Worm (Caenorhabditis elegans) whole organism, L4 larva: ENCODE data around the gene ndub-11.

Source experiments
- F37D6.2 ChIP-seq: sonication (generic microtip); optimal IDR thresholded peaks from 2 replicates; lab custom pipeline; 2016; ENCODE audit warnings: mild to moderate bottlenecking, missing genetic modification characterization, missing compliant biosample characterization
- F44E2.7 ChIP-seq: fragments of 200-800 bp; sonication (Bioruptor generic); IDR thresholded peaks from 2 replicates; pipeline ENCODE4 v2.1.2; 2022; ENCODE audit warnings: missing genetic modification characterization, missing compliant biosample characterization
- R02D3.7 ChIP-seq: fragments of 150-350 bp; sonication (generic microtip); optimal IDR thresholded peaks from 3 replicates; lab custom pipeline; 2014; ENCODE audit warnings: missing biosample characterization, missing genetic modification characterization
- Y48G9A.11 ChIP-seq: fragments of 200-800 bp; sonication (Bioruptor generic); IDR thresholded peaks from 2 replicates; pipeline ENCODE4 v1.3.6; 2022; ENCODE audit warnings: missing genetic modification reagents, missing genetic modification characterization, missing compliant biosample characterization
- Y75B8A.6 ChIP-seq: fragments of 200-800 bp; sonication (Bioruptor generic); IDR thresholded peaks from 2 replicates; pipeline ENCODE4 v1.3.6; 2022; ENCODE audit warnings: missing genetic modification reagents, missing genetic modification characterization, missing compliant biosample characterization
- aha-1 ChIP-seq: fragments of 150-350 bp; peaks from one replicate; lab custom pipeline; 2014; ENCODE audit warnings: missing biosample characterization, missing genetic modification characterization
- ama-1 ChIP-seq: fragments of 150-350 bp; optimal IDR thresholded peaks from 2 replicates; lab custom pipeline; 2014; ENCODE audit warnings: inconsistent platforms, mixed read lengths
- attf-4 ChIP-seq: sonication (generic microtip); optimal IDR thresholded peaks from 3 replicates; lab custom pipeline; 2017; ENCODE audit warnings: missing biosample characterization, missing genetic modification characterization
- ceh-28 ChIP-seq: fragments of 150-350 bp; optimal IDR thresholded peaks from 2 replicates; lab custom pipeline; 2014; ENCODE audit warnings: missing biosample characterization, missing genetic modification reagents, missing genetic modification characterization
- ceh-62 ChIP-seq: sonication (generic microtip); optimal IDR thresholded peaks from 2 replicates; lab custom pipeline; 2017; ENCODE audit warnings: missing biosample characterization, missing genetic modification characterization
- ceh-82 ChIP-seq: sonication (generic microtip); optimal IDR thresholded peaks from 2 replicates; lab custom pipeline; 2017; ENCODE audit warnings: missing biosample characterization, missing genetic modification characterization
- ctbp-1 ChIP-seq: fragments of 200-800 bp; sonication (Bioruptor generic); IDR thresholded peaks from 2 replicates; pipeline ENCODE4 v1.3.6; 2022; ENCODE audit warnings: missing genetic modification reagents, missing genetic modification characterization, missing compliant biosample characterization
- daf-16 ChIP-seq, 3 experiments: sonication (generic microtip); optimal IDR thresholded peaks; 2 replicates each; lab custom pipeline; 2016 to 2017; ENCODE audit warnings: missing genetic modification characterization in 3 of 3, missing genetic modification reagents in 3 of 3, mild to moderate bottlenecking in 2 of 3, missing compliant biosample characterization in 2 of 3, missing biosample characterization in 1 of 3, moderate library complexity in 1 of 3
- dmd-9 ChIP-seq: fragments of 200-800 bp; sonication (Bioruptor generic); IDR thresholded peaks from 2 replicates; pipeline ENCODE4 v1.3.6; 2022; ENCODE audit warnings: missing genetic modification reagents, missing genetic modification characterization, missing compliant biosample characterization
- duxl-1 ChIP-seq: sonication (generic microtip); optimal IDR thresholded peaks from 2 replicates; lab custom pipeline; 2016; ENCODE audit warnings: mild to moderate bottlenecking, missing genetic modification characterization, moderate library complexity, missing compliant biosample characterization; ENCODE audit not compliant: poor library complexity
- egl-27 ChIP-seq: sonication (generic microtip); optimal IDR thresholded peaks from 3 replicates; lab custom pipeline; 2017; ENCODE audit warnings: missing biosample characterization, missing genetic modification reagents, missing genetic modification characterization
- hif-1 ChIP-seq, 2 experiments: sonication (generic microtip); optimal IDR thresholded peaks; 2 replicates each; lab custom pipeline; 2016 to 2017; ENCODE audit warnings: missing compliant biosample characterization in 2 of 2, missing genetic modification characterization in 2 of 2, missing genetic modification reagents in 2 of 2, missing genotype in 2 of 2, mild to moderate bottlenecking in 1 of 2
- hlh-30 ChIP-seq: sonication (generic microtip); optimal IDR thresholded peaks from 2 replicates; lab custom pipeline; 2017; ENCODE audit warnings: antibody characterized with exemption, mild to moderate bottlenecking, missing genetic modification characterization, missing compliant biosample characterization; ENCODE audit not compliant: insufficient read depth
- hmg-1.1 ChIP-seq: fragments of 200-800 bp; sonication (Bioruptor generic); IDR thresholded peaks from 2 replicates; pipeline ENCODE4 v1.3.6; 2022; ENCODE audit warnings: missing genetic modification reagents, missing genetic modification characterization, missing compliant biosample characterization
- jun-1 ChIP-seq: fragments of 150-350 bp; optimal IDR thresholded peaks from 2 replicates; lab custom pipeline; 2014; ENCODE audit warnings: missing biosample characterization, missing genetic modification reagents, missing genetic modification characterization
- lin-15B ChIP-seq: fragments of 150-350 bp; sonication (generic microtip); optimal IDR thresholded peaks from 3 replicates; lab custom pipeline; 2014; ENCODE audit warnings: missing biosample characterization, missing genetic modification characterization
- lsy-2 ChIP-seq, 2 experiments: fragments of 150-350 bp in 1 of 2; sonication (generic microtip) in 1 of 2; optimal IDR thresholded peaks; 2 replicates each; lab custom pipeline; 2014 to 2017; ENCODE audit warnings: missing biosample characterization in 2 of 2, missing genetic modification characterization in 2 of 2
- madf-9 ChIP-seq: fragments of 200-800 bp; sonication (Bioruptor generic); conservative IDR thresholded peaks from 2 replicates; pipeline ENCODE4 v1.3.6; 2022; ENCODE audit warnings: missing genetic modification reagents, missing genetic modification characterization, missing compliant biosample characterization
- mdt-29 ChIP-seq: fragments of 200-800 bp; sonication (Bioruptor generic); IDR thresholded peaks from 2 replicates; pipeline ENCODE4 v1.3.6; 2022; ENCODE audit warnings: missing genetic modification reagents, missing genetic modification characterization, missing compliant biosample characterization
- mes-2 ChIP-seq: sonication (generic microtip); optimal IDR thresholded peaks from 2 replicates; lab custom pipeline; 2016; ENCODE audit warnings: missing genotype, mild to moderate bottlenecking, missing genetic modification characterization, missing compliant biosample characterization; ENCODE audit not compliant: poor library complexity, severe bottlenecking
- mxl-2 ChIP-seq: fragments of 200-800 bp; sonication (Bioruptor generic); conservative IDR thresholded peaks from 2 replicates; pipeline ENCODE4 v1.3.6; 2022; ENCODE audit warnings: missing genetic modification reagents, missing genetic modification characterization, missing compliant biosample characterization
- nhr-41 ChIP-seq: fragments of 200-800 bp; sonication (Bioruptor generic); IDR thresholded peaks from 2 replicates; pipeline ENCODE4 v1.3.6; 2022; ENCODE audit warnings: missing genetic modification reagents, missing genetic modification characterization, missing compliant biosample characterization
- nhr-42 ChIP-seq: fragments of 200-800 bp; sonication (Bioruptor generic); IDR thresholded peaks from 2 replicates; pipeline ENCODE4 v1.3.6; 2022; ENCODE audit warnings: missing genetic modification characterization, missing compliant biosample characterization
- nhr-6 ChIP-seq: fragments of 150-350 bp; optimal IDR thresholded peaks from 2 replicates; lab custom pipeline; 2014; ENCODE audit warnings: missing biosample characterization, missing genetic modification characterization
- nhr-76 ChIP-seq: fragments of 150-350 bp; optimal IDR thresholded peaks from 2 replicates; lab custom pipeline; 2014; ENCODE audit warnings: missing biosample characterization, missing genetic modification characterization
- pha-4 ChIP-seq, 2 experiments: fragments of 150-350 bp in 1 of 2; fragments of 200-800 bp in 1 of 2; sonication (Bioruptor generic) in 1 of 2; IDR thresholded peaks in 1 of 2; optimal IDR thresholded peaks in 1 of 2; 2 replicates each; pipeline versions ENCODE4 v1.3.6 to Lab custom; 2014 to 2022; ENCODE audit warnings: missing genetic modification characterization in 2 of 2, missing genetic modification reagents in 2 of 2, missing biosample characterization in 1 of 2, missing compliant biosample characterization in 1 of 2
- php-3 ChIP-seq: fragments of 200-800 bp; sonication (Bioruptor generic); IDR thresholded peaks from 2 replicates; pipeline ENCODE4 v1.3.6; 2022; ENCODE audit warnings: missing genetic modification reagents, missing genetic modification characterization, missing compliant biosample characterization
- set-16 ChIP-seq: fragments of 200-800 bp; sonication (Bioruptor generic); IDR thresholded peaks from 2 replicates; pipeline ENCODE4 v1.3.6; 2022; ENCODE audit warnings: missing genetic modification reagents, missing genetic modification characterization, missing compliant biosample characterization
- skn-1 ChIP-seq: fragments of 150-350 bp; optimal IDR thresholded peaks from 2 replicates; lab custom pipeline; 2014; ENCODE audit warnings: missing biosample characterization, missing genetic modification characterization
- spr-1 ChIP-seq: sonication (generic microtip); optimal IDR thresholded peaks from 2 replicates; lab custom pipeline; 2016; ENCODE audit warnings: mild to moderate bottlenecking, missing genetic modification characterization, missing compliant biosample characterization
- tag-97 ChIP-seq: fragments of 200-800 bp; sonication (Bioruptor generic); IDR thresholded peaks from 2 replicates; pipeline ENCODE4 v1.3.6; 2022; ENCODE audit warnings: missing genetic modification characterization, missing compliant biosample characterization
- unc-62 ChIP-seq, 3 experiments: fragments of 150-350 bp in 1 of 3; sonication (generic microtip); optimal IDR thresholded peaks in 2 of 3; peaks in 1 of 3; 1 replicate in 1 of 3; 2 replicates in 2 of 3; lab custom pipeline; 2014 to 2017; ENCODE audit warnings: missing biosample characterization in 3 of 3, missing genetic modification characterization in 3 of 3, missing genetic modification reagents in 3 of 3, missing genotype in 1 of 3
- zfp-2 ChIP-seq: sonication (generic microtip); optimal IDR thresholded peaks from 2 replicates; lab custom pipeline; 2016; ENCODE audit warnings: mild to moderate bottlenecking, missing genetic modification characterization, missing compliant biosample characterization
- zfp-3 ChIP-seq: fragments of 200-800 bp; sonication (Bioruptor generic); conservative IDR thresholded peaks from 2 replicates; pipeline ENCODE4 v1.3.6; 2022; ENCODE audit warnings: missing genetic modification reagents, missing genetic modification characterization, missing compliant biosample characterization
- zip-11 ChIP-seq: fragments of 200-800 bp; sonication (Bioruptor generic); IDR thresholded peaks from 2 replicates; pipeline ENCODE4 v1.3.6; 2022; ENCODE audit warnings: missing genetic modification characterization, missing compliant biosample characterization
- zip-2 ChIP-seq: fragments of 150-350 bp; optimal IDR thresholded peaks from 2 replicates; lab custom pipeline; 2014; ENCODE audit warnings: missing biosample characterization, missing genetic modification characterization
- ztf-7 ChIP-seq: fragments of 150-350 bp; optimal IDR thresholded peaks from 2 replicates; lab custom pipeline; 2014; ENCODE audit warnings: missing biosample characterization, missing genetic modification characterization

Gene ndub-11

ce11 chrIV:8159087-8159486 is 29.1 kb upstream of the ndub-11 start, which contains the start of gene faah-1:
TSS of gene faah-1 (plus strand) at chrIV:8159387.
- TF ChIP-seq dmd-9 (no peak), ctbp-1 (GFP tag; lab: Robert Waterston, UW) (no peak), F37D6.2 (no peak), nhr-42 (GFP tag; lab: Robert Waterston, UW) (no peak), daf-16 (GFP tag; optimal IDR thresholded peaks at IDR 0.05; lab: Kevin White, UChicago) (no peak), daf-16 (tag; optimal IDR thresholded peaks at IDR 0.05; lab: Kevin White, UChicago) (no peak), hmg-1.1 (GFP tag; lab: Robert Waterston, UW) (no peak), duxl-1 (tag; lab: Kevin White, UChicago) (no peak), tag-97 (GFP tag; lab: Robert Waterston, UW) (no peak), set-16 (GFP tag; lab: Robert Waterston, UW) (no peak), ceh-62 (no peak), attf-4 (no peak), zip-2 (tag; lab: Kevin White, UChicago) (no peak), jun-1 (no peak), ceh-82 (tag; lab: Kevin White, UChicago) (no peak)

- TF ChIP-seq Y48G9A.11 (GFP tag; lab: Robert Waterston, UW) (no peak), madf-9 (GFP tag; lab: Robert Waterston, UW) (no peak), lsy-2 (tag; optimal IDR thresholded peaks at IDR 0.05; lab: Kevin White, UChicago) (no peak), ceh-28 (no peak), skn-1 (tag; lab: Kevin White, UChicago) (no peak), hif-1 (tag; optimal IDR thresholded peaks at IDR 0.05; lab: Kevin White, UChicago) (no peak), hlh-30 (no peak), F44E2.7 (no peak)
Observed at ce11 chrIV:8157161-8157560, 27.1 kb upstream of the ndub-11 start, which contains the start of gene B0218.5. TSS of gene B0218.5 (minus strand) at chrIV:8157261.

ce11 chrIV:8154966-8155365 is 24.9 kb upstream of the ndub-11 start:
- no peak for TF ChIP-seq zip-11
- no peak for TF ChIP-seq zfp-3 (GFP tag; lab: Robert Waterston, UW)
- TF ChIP-seq mdt-29 (GFP tag; lab: Robert Waterston, UW), result no peak
- TF ChIP-seq aha-1 (tag; lab: Kevin White, UChicago), result peak; percentile 54
- TF ChIP-seq mxl-2 (GFP tag; lab: Robert Waterston, UW), result no peak
- TF ChIP-seq ceh-28, result no peak
- no peak for TF ChIP-seq ama-1 (lab: Kevin White, UChicago)
- TF ChIP-seq ztf-7 (tag; lab: Kevin White, UChicago), result no peak
- peak; percentile 28 for TF ChIP-seq mes-2 (tag; lab: Kevin White, UChicago)
- TF ChIP-seq lin-15B (tag; lab: Kevin White, UChicago), result no peak
- TF ChIP-seq nhr-6 (tag; lab: Kevin White, UChicago), result no peak
- no peak for TF ChIP-seq Y75B8A.6 (GFP tag; lab: Robert Waterston, UW)
- no peak for TF ChIP-seq spr-1 (tag; lab: Kevin White, UChicago)
- TF ChIP-seq nhr-41 (GFP tag; lab: Robert Waterston, UW), result no peak
- TF ChIP-seq pha-4 (GFP tag; IDR thresholded peaks at IDR 0.05; lab: Robert Waterston, UW), result no peak
- no peak for TF ChIP-seq pha-4 (tag; optimal IDR thresholded peaks at IDR 0.05; lab: Kevin White, UChicago)
- TF ChIP-seq hlh-30, result no peak
- TF ChIP-seq php-3 (GFP tag; lab: Robert Waterston, UW), result no peak
- TF ChIP-seq duxl-1 (tag; lab: Kevin White, UChicago), result no peak
- TF ChIP-seq egl-27 (tag; lab: Kevin White, UChicago), result no peak
- peak in 1 of 2 experiments; percentile 66 for TF ChIP-seq unc-62 (GFP tag; optimal IDR thresholded peaks at IDR 0.05 in 1 of 2; lab: Kevin White, UChicago)
- no peak for TF ChIP-seq unc-62 (tag; optimal IDR thresholded peaks at IDR 0.05; lab: Kevin White, UChicago)
- TF ChIP-seq nhr-76 (tag; lab: Kevin White, UChicago), result no peak
- no peak for TF ChIP-seq R02D3.7 (tag; lab: Kevin White, UChicago)
- TF ChIP-seq zfp-2 (tag; lab: Kevin White, UChicago), result no peak
